Fruit fly (Drosophila melanogaster) Kc167 (cell line): ENCODE measurements around the gene msk.

Experiments
- Sin3A ChIP-seq: fragments of >200 bp; optimal IDR thresholded peaks from 2 replicates; lab custom pipeline; 2018; ENCODE audit warnings: missing external identifiers
- h ChIP-seq: fragments of >200 bp; optimal IDR thresholded peaks from 3 replicates; lab custom pipeline; 2018; ENCODE audit warnings: missing external identifiers
- psq ChIP-seq: fragments of >200 bp; optimal IDR thresholded peaks from 2 replicates; lab custom pipeline; 2017; ENCODE audit warnings: missing external identifiers
- ttk ChIP-seq: sonication (Bioruptor generic); optimal IDR thresholded peaks from 2 replicates; lab custom pipeline; 2017; ENCODE audit warnings: missing external identifiers

DNA sequence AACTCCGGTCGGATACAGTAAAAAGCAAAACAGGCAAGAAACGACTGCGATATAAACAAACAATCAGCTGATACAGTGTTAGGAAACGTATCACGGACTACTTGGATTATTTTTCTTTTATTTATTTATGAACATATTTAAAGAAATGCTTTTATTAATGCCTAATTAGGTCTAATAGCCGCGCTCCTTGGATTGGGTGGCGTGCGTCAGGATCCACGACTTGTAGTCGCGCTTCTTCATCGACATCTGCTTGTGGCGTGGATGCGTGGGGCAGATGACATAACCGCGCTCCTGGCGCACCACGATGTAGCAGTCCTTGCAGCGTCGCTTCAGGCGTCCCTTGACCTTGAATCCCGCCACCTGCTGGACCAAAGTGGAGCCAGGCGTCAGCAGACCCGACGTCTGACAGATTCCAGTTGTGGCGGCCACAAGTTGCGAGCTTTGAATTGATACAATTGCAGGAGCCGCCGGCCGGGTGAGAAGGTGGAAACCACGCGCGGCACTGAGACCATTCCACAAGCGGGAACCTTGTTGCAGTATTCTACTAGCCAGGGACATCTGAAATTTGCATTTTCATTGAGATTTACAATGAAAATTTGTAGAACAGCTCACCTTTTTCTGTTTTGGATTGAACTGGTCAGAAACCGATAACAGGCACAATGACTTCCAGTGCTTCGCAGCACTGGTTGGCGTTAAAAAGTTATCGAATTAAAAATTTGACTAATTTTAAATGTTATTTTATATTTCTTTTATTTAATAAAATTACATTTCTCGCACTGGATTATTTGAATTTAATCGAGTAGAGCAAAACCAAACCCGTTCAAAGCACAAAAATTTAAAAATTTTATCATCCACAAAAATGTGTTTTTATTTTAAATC, 8.7 kb downstream of the msk start, which contains the start of the genes CG7550 and mRpL36:
- TF ChIP-seq h (lab: Kevin White, UChicago) (no peak), Sin3A (lab: Kevin White, UChicago) (no peak), ttk (lab: Kevin White, UChicago) (no peak), psq (lab: Kevin White, UChicago) (no peak)
